Worm (Caenorhabditis elegans): Measurements from ENCODE around the gene F56B3.6.
A peak's percentile ranks its signal among the peaks of the same experiment; 100 is the strongest.

F56B3.6 gene

ce11 chrIV:754357-754972 is 33.4 kb upstream of the F56B3.6 start:
- no peak for TF ChIP-seq nhr-20 (tag; optimal IDR thresholded peaks at IDR 0.05)
- no peak for TF ChIP-seq skn-1 (tag; optimal IDR thresholded peaks at IDR 0.05)
- TF ChIP-seq blmp-1 (tag; optimal IDR thresholded peaks at IDR 0.05): no peak
- no peak for TF ChIP-seq fos-1 (tag; optimal IDR thresholded peaks at IDR 0.05)
- no peak for TF ChIP-seq Y116A8C.19 (tag; optimal IDR thresholded peaks at IDR 0.05; ENCODE audit: borderline replicate concordance)
- no peak for TF ChIP-seq lir-3 (tag; optimal IDR thresholded peaks at IDR 0.05; ENCODE audit: poor library complexity)
- no peak for TF ChIP-seq F16B12.6 (tag; optimal IDR thresholded peaks at IDR 0.05)
- TF ChIP-seq aha-1 (tag; optimal IDR thresholded peaks at IDR 0.05): no peak
- TF ChIP-seq tlp-1 (tag; optimal IDR thresholded peaks at IDR 0.05): no peak
- TF ChIP-seq C04F5.9 (tag; optimal IDR thresholded peaks at IDR 0.05): no peak
- no peak for TF ChIP-seq dsc-1 (tag; optimal IDR thresholded peaks at IDR 0.05)
- TF ChIP-seq mep-1 (tag; optimal IDR thresholded peaks at IDR 0.05): no peak
- TF ChIP-seq ama-1 (optimal IDR thresholded peaks at IDR 0.05): no peak
- TF ChIP-seq efl-1 (optimal IDR thresholded peaks at IDR 0.05): no peak
- TF ChIP-seq efl-1 (GFP tag; optimal IDR thresholded peaks at IDR 0.05 in 1 of 2): no peak
- TF ChIP-seq fkh-10 (GFP tag; optimal IDR thresholded peaks at IDR 0.05): no peak
- no peak for TF ChIP-seq nhr-11 (tag; optimal IDR thresholded peaks at IDR 0.05)
- no peak for TF ChIP-seq lin-13 (GFP tag; optimal IDR thresholded peaks at IDR 0.05)
- no peak for TF ChIP-seq sup-37 (GFP tag; optimal IDR thresholded peaks at IDR 0.05)

- TF ChIP-seq egl-27 (tag; optimal IDR thresholded peaks at IDR 0.05) (no peak), lin-35 (GFP tag; optimal IDR thresholded peaks at IDR 0.05) (no peak), ceh-88 (GFP tag; IDR thresholded peaks at IDR 0.05) (no peak), mab-9 (GFP tag; IDR thresholded peaks at IDR 0.05) (no peak), Y116A8C.19 (tag; optimal IDR thresholded peaks at IDR 0.05; ENCODE audit: borderline replicate concordance) (no peak), nhr-85 (tag) (no peak), mep-1 (tag; optimal IDR thresholded peaks at IDR 0.05) (no peak)
These were observed 31.4 kb upstream of the F56B3.6 start, which contains the start of gene srt-23 for ce11 chrIV:756421-756820. TSS of gene srt-23 (plus strand) at chrIV:756721.

ce11 chrIV:756956-757355 is 30.9 kb upstream of the F56B3.6 start:
- TF ChIP-seq ceh-88 (GFP tag; IDR thresholded peaks at IDR 0.05): no peak
- no peak for TF ChIP-seq hpl-2 (GFP tag; optimal IDR thresholded peaks at IDR 0.05)
- TF ChIP-seq efl-3 (GFP tag; optimal IDR thresholded peaks at IDR 0.05): no peak
- TF ChIP-seq unc-62 (GFP tag; optimal IDR thresholded peaks at IDR 0.05): no peak

- TF ChIP-seq unc-86 (tag; optimal IDR thresholded peaks at IDR 0.05) (no peak), efl-1 (optimal IDR thresholded peaks at IDR 0.05) (no peak), efl-1 (GFP tag; optimal IDR thresholded peaks at IDR 0.05 in 1 of 2) (peak in 1 of 2 experiments; percentile 57), pag-3 (tag; optimal IDR thresholded peaks at IDR 0.05; ENCODE audit: borderline replicate concordance, insufficient read depth) (no peak), dsc-1 (tag; optimal IDR thresholded peaks at IDR 0.05) (no peak), F16B12.6 (tag; optimal IDR thresholded peaks at IDR 0.05) (no peak), lin-15B (tag; optimal IDR thresholded peaks at IDR 0.05) (no peak)
These were observed 30.3 kb upstream of the F56B3.6 start for ce11 chrIV:757548-757947.

- peak; percentile 46 for TF ChIP-seq fkh-8 (tag; optimal IDR thresholded peaks at IDR 0.05)
- TF ChIP-seq C34B4.2 (tag; optimal IDR thresholded peaks at IDR 0.05): no peak
- TF ChIP-seq efl-1 (optimal IDR thresholded peaks at IDR 0.05): no peak
- TF ChIP-seq efl-1 (GFP tag; optimal IDR thresholded peaks at IDR 0.05 in 1 of 2): peak in 1 of 2 experiments; percentile 86
- TF ChIP-seq dsc-1 (tag; optimal IDR thresholded peaks at IDR 0.05): peak; percentile 80
- peak; percentile 16 for TF ChIP-seq fkh-4 (tag; optimal IDR thresholded peaks at IDR 0.05; ENCODE audit: borderline replicate concordance)
- TF ChIP-seq tbx-2 (tag; optimal IDR thresholded peaks at IDR 0.05): peak; percentile 5
These were observed 27.6 kb upstream of the F56B3.6 start, which contains the start of gene gst-40 for ce11 chrIV:760267-760666. TSS of gene gst-40 (plus strand) at chrIV:760502.

All from whole organism, L1 larva.